Worm (Caenorhabditis elegans): ENCODE results near the gene ell-1.
A peak's percentile ranks its signal among the peaks of the same experiment; 100 is the strongest.

ell-1 gene

DNA sequence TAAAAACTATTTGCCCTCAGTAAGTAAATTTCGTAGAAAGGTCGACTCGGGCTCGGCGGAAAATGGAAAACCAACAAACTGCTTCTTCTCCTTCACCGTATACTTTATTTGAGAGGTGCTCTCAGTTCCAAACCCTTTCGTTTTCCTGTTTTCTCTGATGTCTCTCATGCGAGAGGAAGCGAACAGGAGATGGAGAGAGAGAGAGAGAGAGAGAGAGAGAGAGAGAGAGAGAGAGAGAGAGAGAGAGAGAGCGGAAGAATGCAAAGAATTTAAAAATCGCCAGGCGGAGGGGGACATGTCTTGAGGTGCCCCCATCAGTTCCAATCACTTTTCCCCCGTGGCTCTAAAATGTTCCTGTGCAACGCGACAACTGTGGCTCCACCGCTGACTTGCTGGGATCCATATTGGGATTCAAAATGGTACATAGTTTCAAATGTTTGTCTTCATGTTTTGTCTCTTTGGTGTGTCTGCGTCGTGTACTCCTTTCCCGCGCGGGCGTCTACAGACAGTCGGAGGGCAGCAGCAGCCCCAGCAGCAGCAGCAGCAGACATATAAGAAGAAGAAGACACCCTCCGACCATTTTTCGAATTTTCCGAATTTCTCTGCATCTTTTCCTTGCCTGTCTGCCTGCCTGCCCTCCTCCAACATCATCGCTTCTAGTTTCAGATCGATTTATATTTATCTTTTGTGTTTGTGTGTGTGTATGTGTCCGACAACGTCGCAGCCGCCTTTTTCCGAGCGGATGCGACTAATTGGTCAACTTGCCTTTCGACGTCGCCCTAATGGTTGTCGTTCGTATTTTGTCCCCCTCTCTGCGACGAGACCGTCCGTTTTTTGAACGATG, 60.3 kb downstream of the ell-1 start, which contains the start of gene R08C7.11:
TSS of gene R08C7.11 (minus strand) at position 608 of the 844 bp plus-strand sequence.
- TF ChIP-seq B0336.3 (GFP tag; IDR thresholded peaks at IDR 0.05), result peak; percentile 36; the same call in 1 of the 2 replicates
- TF ChIP-seq atf-7 (tag; optimal IDR thresholded peaks at IDR 0.05), result peak; percentile 53
- TF ChIP-seq egrh-3 (GFP tag; IDR thresholded peaks at IDR 0.05), result peak; percentile 49
- TF ChIP-seq efl-1 (GFP tag; optimal IDR thresholded peaks at IDR 0.05), result no peak
- TF ChIP-seq nhr-27 (tag; optimal IDR thresholded peaks at IDR 0.05), result no peak
- no peak for TF ChIP-seq snpc-3.4 (tag; optimal IDR thresholded peaks at IDR 0.05)
- TF ChIP-seq D2030.7 (GFP tag; IDR thresholded peaks at IDR 0.05), result no peak
- no peak for TF ChIP-seq gei-17 (GFP tag; optimal IDR thresholded peaks at IDR 0.05)
- no peak for TF ChIP-seq ztf-22 (GFP tag; optimal IDR thresholded peaks at IDR 0.05)
- no peak for TF ChIP-seq aptf-3 (GFP tag; IDR thresholded peaks at IDR 0.05)
- TF ChIP-seq ztf-3 (GFP tag; optimal IDR thresholded peaks at IDR 0.05), result no peak
- TF ChIP-seq zim-3 (tag; optimal IDR thresholded peaks at IDR 0.05), result no peak
- no peak for TF ChIP-seq F22D6.2 (tag; optimal IDR thresholded peaks at IDR 0.05)
- TF ChIP-seq fkh-3 (tag; optimal IDR thresholded peaks at IDR 0.05), result no peak
- TF ChIP-seq C06A6.2 (GFP tag; conservative IDR thresholded peaks at IDR 0.05), result no peak
- TF ChIP-seq cebp-2 (GFP tag; IDR thresholded peaks at IDR 0.05), result no peak
- TF ChIP-seq egl-44 (GFP tag; IDR thresholded peaks at IDR 0.05), result peak; percentile 71; the same call in 1 of the 2 replicates
- no peak for TF ChIP-seq B0261.1 (tag; optimal IDR thresholded peaks at IDR 0.05)
- no peak for TF ChIP-seq madf-3 (GFP tag; IDR thresholded peaks at IDR 0.05)
- TF ChIP-seq him-1 (tag; optimal IDR thresholded peaks at IDR 0.05), result no peak
- TF ChIP-seq nfya-2 (GFP tag; IDR thresholded peaks at IDR 0.05), result no peak
- no peak for TF ChIP-seq dpl-1 (GFP tag; optimal IDR thresholded peaks at IDR 0.05)
- TF ChIP-seq F37B4.10 (GFP tag; IDR thresholded peaks at IDR 0.05), result no peak
- TF ChIP-seq Y67H2A.10 (GFP tag; conservative IDR thresholded peaks at IDR 0.05), result no peak
- no peak for TF ChIP-seq ztf-25 (GFP tag; IDR thresholded peaks at IDR 0.05)
- no peak for TF ChIP-seq lag-1 (GFP tag; IDR thresholded peaks at IDR 0.05)
- no peak for TF ChIP-seq B0019.2 (GFP tag; conservative IDR thresholded peaks at IDR 0.05)
- no peak for TF ChIP-seq ceh-100 (GFP tag; IDR thresholded peaks at IDR 0.05)
- no peak for TF ChIP-seq Y79H2A.3 (GFP tag; conservative IDR thresholded peaks at IDR 0.05)
- TF ChIP-seq chd-7 (tag; optimal IDR thresholded peaks at IDR 0.05), result no peak
- TF ChIP-seq mcd-1 (GFP tag; IDR thresholded peaks at IDR 0.05), result peak; percentile 7; the same call in 1 of the 2 replicates
- TF ChIP-seq attf-5 (GFP tag; optimal IDR thresholded peaks at IDR 0.05), result no peak
- peak; percentile 88 for TF ChIP-seq zfh-2 (GFP tag; conservative IDR thresholded peaks at IDR 0.05)
- no peak for TF ChIP-seq ets-4 (GFP tag; optimal IDR thresholded peaks at IDR 0.05)
- TF ChIP-seq snpc-1.1 (tag; optimal IDR thresholded peaks at IDR 0.05; ENCODE audit: insufficient read depth), result no peak
- TF ChIP-seq hmg-1.2 (GFP tag; IDR thresholded peaks at IDR 0.05), result peak; percentile 45; the same call in 1 of the 2 replicates
- TF ChIP-seq F39B2.1 (GFP tag; IDR thresholded peaks at IDR 0.05), result no peak
- peak; percentile 32 for TF ChIP-seq lin-40 (tag; optimal IDR thresholded peaks at IDR 0.05)
- no peak for TF ChIP-seq F57C9.4 (tag; optimal IDR thresholded peaks at IDR 0.05)
- TF ChIP-seq hrde-1 (tag; optimal IDR thresholded peaks at IDR 0.05; ENCODE audit: borderline replicate concordance), result no peak
- no peak for TF ChIP-seq ztf-28 (GFP tag; IDR thresholded peaks at IDR 0.05)
- TF ChIP-seq let-526 (GFP tag; IDR thresholded peaks at IDR 0.05), result no peak
- no peak for TF ChIP-seq tlf-1 (GFP tag; optimal IDR thresholded peaks at IDR 0.05)
- TF ChIP-seq hlh-12 (tag; optimal IDR thresholded peaks at IDR 0.05), result no peak
- no peak; the same call in 1 of the 2 replicates for TF ChIP-seq dox-1 (GFP tag; IDR thresholded peaks at IDR 0.05)
- no peak for TF ChIP-seq madf-8 (GFP tag; conservative IDR thresholded peaks at IDR 0.05)
- no peak for TF ChIP-seq rpc-1 (optimal IDR thresholded peaks at IDR 0.05)
- TF ChIP-seq rpc-1 (tag; optimal IDR thresholded peaks at IDR 0.05), result no peak
